Fruit fly (Drosophila melanogaster): Measurements from ENCODE around the gene ND-23.

- no peak for TF ChIP-seq usp (GFP tag; optimal IDR thresholded peaks at IDR 0.05)
- TF ChIP-seq Dif (GFP tag; optimal IDR thresholded peaks at IDR 0.05; ENCODE audit: partially characterized antibody) = no peak
- TF ChIP-seq lola (GFP tag; optimal IDR thresholded peaks at IDR 0.05) = no peak
- TF ChIP-seq ey (GFP tag; optimal IDR thresholded peaks at IDR 0.05) = no peak
- TF ChIP-seq HLH106 (tag; optimal IDR thresholded peaks at IDR 0.05) = no peak
- no peak for TF ChIP-seq Rel (GFP tag; optimal IDR thresholded peaks at IDR 0.05)
- TF ChIP-seq Rel (tag; optimal IDR thresholded peaks at IDR 0.05) = peak; percentile 0
- no peak for TF ChIP-seq OdsH (GFP tag; optimal IDR thresholded peaks at IDR 0.05)
- TF ChIP-seq Hr78 (GFP tag; optimal IDR thresholded peaks at IDR 0.05) = no peak
- no peak for TF ChIP-seq Hr83 (GFP tag; optimal IDR thresholded peaks at IDR 0.05; ENCODE audit: poor library complexity, severe bottlenecking)
- TF ChIP-seq Abd-B (GFP tag; optimal IDR thresholded peaks at IDR 0.05) = no peak
These were observed 16.4 kb upstream of the ND-23 start, which contains the start of gene cv-d for dm6 chr3R:15853347-15853746.
